Worm (Caenorhabditis elegans): ENCODE data around the gene tag-343.
A peak's percentile ranks its signal among the peaks of the same experiment; 100 is the strongest.

The tag-343 gene

DNA sequence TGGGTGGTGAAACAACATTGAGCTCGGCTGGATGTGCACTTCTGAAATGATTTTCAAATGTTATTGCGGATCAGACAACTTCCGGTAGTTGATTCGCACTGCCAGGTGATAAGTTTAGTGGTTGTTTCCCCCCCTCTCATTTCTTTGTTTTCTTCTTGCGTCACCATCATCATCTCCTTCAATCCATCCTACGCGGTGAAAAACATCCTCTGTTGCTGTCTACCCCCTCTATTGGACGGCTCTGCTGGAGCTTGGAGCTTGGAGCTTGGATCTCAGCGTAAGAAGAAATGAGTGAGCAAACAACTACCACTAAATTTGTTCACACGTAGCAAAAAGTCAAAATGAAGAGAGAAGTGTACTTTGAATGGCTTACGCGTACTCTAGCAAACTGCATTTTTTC, 32.9 kb downstream of the tag-343 start:
- no peak for TF ChIP-seq cog-1 (tag; optimal IDR thresholded peaks at IDR 0.05)
- TF ChIP-seq ztf-23 (GFP tag; IDR thresholded peaks at IDR 0.05), result no peak
- no peak for TF ChIP-seq T22C8.4 (GFP tag; IDR thresholded peaks at IDR 0.05)
- no peak for TF ChIP-seq ztf-29 (GFP tag; IDR thresholded peaks at IDR 0.05)
- no peak for TF ChIP-seq med-1 (GFP tag; optimal IDR thresholded peaks at IDR 0.05; ENCODE audit: insufficient read depth)
- no peak for TF ChIP-seq ref-1 (GFP tag; conservative IDR thresholded peaks at IDR 0.05)
- no peak for TF ChIP-seq klf-2 (GFP tag; conservative IDR thresholded peaks at IDR 0.05)
- TF ChIP-seq flt-1 (GFP tag; IDR thresholded peaks at IDR 0.05), result no peak
- no peak for TF ChIP-seq tab-1 (GFP tag; IDR thresholded peaks at IDR 0.05)

DNA sequence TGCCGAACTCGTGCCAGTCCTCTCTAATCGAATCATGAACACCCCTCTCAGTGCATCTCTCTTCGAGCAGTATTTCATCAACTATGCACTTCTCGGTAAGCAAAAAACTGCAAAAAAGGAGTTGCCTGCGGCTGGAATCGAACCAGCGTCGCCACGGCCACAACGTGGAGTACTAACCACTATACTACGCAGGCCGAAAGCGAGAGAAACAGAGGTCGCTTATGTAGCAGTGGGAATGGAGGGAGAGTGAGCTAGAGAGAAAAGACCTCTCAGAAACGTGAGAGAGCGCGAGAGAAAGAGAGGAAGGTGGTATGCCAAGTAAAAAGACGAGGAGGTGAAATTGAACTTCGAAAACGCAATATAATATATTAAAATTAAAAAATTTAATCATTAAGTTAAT, 39.8 kb downstream of the tag-343 start:
- TF ChIP-seq ztf-23 (GFP tag; IDR thresholded peaks at IDR 0.05) (peak; percentile 96), T22C8.4 (GFP tag; IDR thresholded peaks at IDR 0.05) (peak; percentile 94), tab-1 (GFP tag; IDR thresholded peaks at IDR 0.05) (peak; percentile 97), klf-2 (GFP tag; conservative IDR thresholded peaks at IDR 0.05) (peak; percentile 94), med-1 (GFP tag; optimal IDR thresholded peaks at IDR 0.05; ENCODE audit: insufficient read depth) (peak; percentile 76), ztf-29 (GFP tag; IDR thresholded peaks at IDR 0.05) (peak; percentile 92), flt-1 (GFP tag; IDR thresholded peaks at IDR 0.05) (peak; percentile 98), ref-1 (GFP tag; conservative IDR thresholded peaks at IDR 0.05) (peak; percentile 94), cog-1 (tag; optimal IDR thresholded peaks at IDR 0.05) (peak; percentile 82)

DNA sequence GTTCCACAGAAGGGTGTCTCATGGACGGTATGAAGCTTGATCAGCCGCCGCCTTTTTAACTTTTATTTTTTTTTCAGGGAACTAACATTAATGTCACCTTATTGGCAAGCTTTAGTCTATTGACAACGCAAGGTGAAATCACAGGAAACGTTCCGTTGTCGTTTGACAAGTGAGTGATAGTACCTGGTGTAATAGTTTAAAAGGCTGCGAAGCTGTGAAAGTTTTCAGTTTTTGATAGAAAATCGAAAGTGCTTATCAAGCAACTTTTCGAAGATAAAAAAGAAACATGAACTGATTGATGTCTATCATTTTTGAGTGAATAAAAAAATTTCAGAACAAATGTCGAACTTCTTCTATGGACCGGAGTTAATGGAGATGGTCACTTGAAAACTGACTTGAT, 40.4 kb downstream of the tag-343 start:
- TF ChIP-seq ztf-29 (GFP tag; IDR thresholded peaks at IDR 0.05) (no peak), ztf-23 (GFP tag; IDR thresholded peaks at IDR 0.05) (no peak), tab-1 (GFP tag; IDR thresholded peaks at IDR 0.05) (no peak), flt-1 (GFP tag; IDR thresholded peaks at IDR 0.05) (no peak), T22C8.4 (GFP tag; IDR thresholded peaks at IDR 0.05) (no peak), med-1 (GFP tag; optimal IDR thresholded peaks at IDR 0.05; ENCODE audit: insufficient read depth) (no peak), klf-2 (GFP tag; conservative IDR thresholded peaks at IDR 0.05) (no peak)

DNA sequence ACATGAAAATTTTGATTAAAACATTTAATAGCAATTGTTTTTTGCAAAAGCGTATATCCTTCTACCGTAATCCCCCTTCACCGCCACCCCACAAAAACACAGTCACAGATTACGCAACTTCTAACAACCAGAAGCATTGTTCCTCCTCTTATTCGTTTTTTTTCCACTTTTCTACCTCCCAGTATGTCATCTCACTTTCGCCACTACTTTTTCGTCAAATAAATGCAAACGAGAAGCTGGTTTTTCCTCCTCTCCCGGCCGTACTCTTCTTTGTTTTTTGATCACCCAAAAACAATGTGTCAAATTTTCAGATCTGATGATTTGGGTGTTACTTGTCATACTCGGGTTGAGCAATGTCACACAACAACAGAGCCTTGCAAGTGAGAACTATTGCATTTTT, 41.5 kb downstream of the tag-343 start, which contains the start of gene C06G1.1:
Gene C06G1.1, plus strand, starts transcription at position 301 of the 400 bp plus-strand sequence.
- TF ChIP-seq T22C8.4 (GFP tag; IDR thresholded peaks at IDR 0.05) (no peak), med-1 (GFP tag; optimal IDR thresholded peaks at IDR 0.05; ENCODE audit: insufficient read depth) (no peak), cog-1 (tag; optimal IDR thresholded peaks at IDR 0.05) (no peak), flt-1 (GFP tag; IDR thresholded peaks at IDR 0.05) (no peak)

ce11 chrX:16631847-16632246, 42.7 kb downstream of the tag-343 start:
- TF ChIP-seq T22C8.4 (GFP tag; IDR thresholded peaks at IDR 0.05), result no peak
- TF ChIP-seq ref-1 (GFP tag; conservative IDR thresholded peaks at IDR 0.05), result no peak
- TF ChIP-seq klf-2 (GFP tag; conservative IDR thresholded peaks at IDR 0.05), result no peak
- TF ChIP-seq med-1 (GFP tag; optimal IDR thresholded peaks at IDR 0.05; ENCODE audit: insufficient read depth), result no peak
- no peak for TF ChIP-seq ztf-29 (GFP tag; IDR thresholded peaks at IDR 0.05)
- no peak for TF ChIP-seq ztf-23 (GFP tag; IDR thresholded peaks at IDR 0.05)

ce11 chrX:16629773-16630172, 44.8 kb downstream of the tag-343 start:
- no peak for TF ChIP-seq cog-1 (tag; optimal IDR thresholded peaks at IDR 0.05)
- TF ChIP-seq ref-1 (GFP tag; conservative IDR thresholded peaks at IDR 0.05), result no peak
- no peak for TF ChIP-seq T22C8.4 (GFP tag; IDR thresholded peaks at IDR 0.05)
- TF ChIP-seq klf-2 (GFP tag; conservative IDR thresholded peaks at IDR 0.05), result no peak
- TF ChIP-seq med-1 (GFP tag; optimal IDR thresholded peaks at IDR 0.05; ENCODE audit: insufficient read depth), result no peak
- TF ChIP-seq ztf-23 (GFP tag; IDR thresholded peaks at IDR 0.05), result no peak
- no peak for TF ChIP-seq tab-1 (GFP tag; IDR thresholded peaks at IDR 0.05)
- TF ChIP-seq flt-1 (GFP tag; IDR thresholded peaks at IDR 0.05), result no peak
- no peak for TF ChIP-seq ztf-29 (GFP tag; IDR thresholded peaks at IDR 0.05)

DNA sequence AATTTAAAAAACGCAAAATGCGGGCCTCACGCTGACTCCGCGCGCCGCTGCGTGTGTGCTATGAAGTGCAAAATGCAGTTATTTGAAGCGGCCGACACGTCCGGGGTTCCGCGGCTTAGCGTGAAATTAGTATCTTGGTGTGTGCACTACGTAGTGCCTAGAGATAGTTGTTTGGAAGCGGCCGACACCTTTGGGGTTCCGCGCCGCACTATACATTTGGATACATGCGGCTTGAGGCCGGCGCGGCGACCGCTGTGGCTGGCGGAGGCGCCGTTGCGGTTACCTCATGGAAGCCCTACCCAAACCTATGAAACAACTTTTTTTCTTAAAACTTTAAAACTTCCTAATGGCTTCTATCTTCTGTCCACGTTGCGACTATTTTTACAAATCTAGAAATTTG, 45.4 kb downstream of the tag-343 start:
- TF ChIP-seq ztf-29 (GFP tag; IDR thresholded peaks at IDR 0.05), result peak; percentile 28; the same call in 1 of the 2 replicates
- TF ChIP-seq tab-1 (GFP tag; IDR thresholded peaks at IDR 0.05), result no peak

ce11 chrX:16626817-16627216, 47.7 kb downstream of the tag-343 start:
- TF ChIP-seq ztf-29 (GFP tag; IDR thresholded peaks at IDR 0.05) (no peak), flt-1 (GFP tag; IDR thresholded peaks at IDR 0.05) (0 out of 2 replicates have a peak, but pooled peaks have one; percentile 44)

ce11 chrX:16625078-16625808, 49.3 kb downstream of the tag-343 start:
- TF ChIP-seq T22C8.4 (GFP tag; IDR thresholded peaks at IDR 0.05), result no peak
- no peak for TF ChIP-seq flt-1 (GFP tag; IDR thresholded peaks at IDR 0.05)
- no peak for TF ChIP-seq cog-1 (tag; optimal IDR thresholded peaks at IDR 0.05)
- no peak for TF ChIP-seq klf-2 (GFP tag; conservative IDR thresholded peaks at IDR 0.05)
- TF ChIP-seq ztf-23 (GFP tag; IDR thresholded peaks at IDR 0.05), result no peak
- TF ChIP-seq ztf-29 (GFP tag; IDR thresholded peaks at IDR 0.05), result no peak

- no peak for TF ChIP-seq flt-1 (GFP tag; IDR thresholded peaks at IDR 0.05)
- no peak for TF ChIP-seq med-1 (GFP tag; optimal IDR thresholded peaks at IDR 0.05; ENCODE audit: insufficient read depth)
- no peak for TF ChIP-seq klf-2 (GFP tag; conservative IDR thresholded peaks at IDR 0.05)
- no peak for TF ChIP-seq T22C8.4 (GFP tag; IDR thresholded peaks at IDR 0.05)
- no peak for TF ChIP-seq tab-1 (GFP tag; IDR thresholded peaks at IDR 0.05)
- no peak for TF ChIP-seq cog-1 (tag; optimal IDR thresholded peaks at IDR 0.05)
- TF ChIP-seq ztf-23 (GFP tag; IDR thresholded peaks at IDR 0.05), result no peak
- TF ChIP-seq ref-1 (GFP tag; conservative IDR thresholded peaks at IDR 0.05), result no peak
- TF ChIP-seq ztf-29 (GFP tag; IDR thresholded peaks at IDR 0.05), result no peak
Observed at ce11 chrX:16623269-16623668, 51.3 kb downstream of the tag-343 start.
